Fruit fly (Drosophila melanogaster) whole organism, adult: ENCODE measurements around the gene CG43739.

Source experiments
- CG12768 ChIP-seq: fragments of 200-800 bp; sonication (Bioruptor generic); optimal IDR thresholded peaks from 2 replicates; lab custom pipeline; 2017; ENCODE audit warnings: missing biosample characterization, missing genetic modification characterization, mild to moderate bottlenecking, moderate library complexity, missing genetic modification reagents
- CG7045 ChIP-seq: fragments of 200-800 bp; sonication (Bioruptor generic); optimal IDR thresholded peaks from 2 replicates; lab custom pipeline; 2017; ENCODE audit warnings: missing biosample characterization, mild to moderate bottlenecking, missing genetic modification characterization
- cic ChIP-seq: fragments of 200-800 bp; sonication (Bioruptor generic); optimal IDR thresholded peaks from 2 replicates; lab custom pipeline; 2017; ENCODE audit warnings: missing biosample characterization, mild to moderate bottlenecking, missing genetic modification characterization, moderate library complexity
- cnc ChIP-seq, 2 experiments: fragments of >200 bp; optimal IDR thresholded peaks; 2 replicates each; lab custom pipeline; 2017

DNA sequence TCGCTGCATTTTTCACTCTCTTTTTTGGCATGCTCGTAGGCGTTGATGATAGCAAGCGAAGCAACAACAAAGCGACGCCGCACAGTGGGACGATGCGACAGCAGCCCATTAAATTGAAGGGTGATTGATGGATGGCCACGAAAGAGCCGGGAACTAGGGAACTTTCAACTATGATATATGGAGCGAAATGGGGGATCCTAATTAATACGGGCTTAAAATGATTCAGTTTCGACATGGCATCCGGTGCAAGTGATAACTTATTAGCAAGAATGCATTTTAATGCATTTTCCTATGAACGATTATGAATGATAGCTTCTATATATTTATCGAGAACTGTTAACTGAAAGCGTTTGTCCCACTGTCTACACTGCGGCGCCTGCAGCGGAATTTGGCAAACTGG is 24.4 kb upstream of the CG43739 start:
- TF ChIP-seq CG7045 (GFP tag; lab: Kevin White, UChicago): no peak
- no peak for TF ChIP-seq cic
- TF ChIP-seq CG12768 (GFP tag; lab: Kevin White, UChicago): no peak
- no peak for TF ChIP-seq cnc (optimal IDR thresholded peaks at IDR 0.05; lab: Kevin White, UChicago)
